Worm (Caenorhabditis elegans) whole organism, young adult: ENCODE measurements around the gene C35D10.8.

ENCODE experiments used
- B0019.2 ChIP-seq: fragments of 200-800 bp; sonication (Bioruptor generic); conservative IDR thresholded peaks from 2 replicates; pipeline ENCODE4 v1.3.6; 2022; ENCODE audit warnings: missing genetic modification reagents, missing genetic modification characterization, missing compliant biosample characterization
- B0261.1 ChIP-seq: sonication (generic microtip); optimal IDR thresholded peaks from 2 replicates; lab custom pipeline; 2016; ENCODE audit warnings: mild to moderate bottlenecking, missing genetic modification characterization, moderate library complexity, missing compliant biosample characterization
- B0336.3 ChIP-seq: fragments of 200-800 bp; sonication (Bioruptor generic); IDR thresholded peaks from 2 replicates; pipeline ENCODE4 v1.3.6; 2022; ENCODE audit warnings: missing genetic modification characterization, missing compliant biosample characterization
- F22D6.2 ChIP-seq: sonication (generic microtip); optimal IDR thresholded peaks from 2 replicates; lab custom pipeline; 2016; ENCODE audit warnings: mild to moderate bottlenecking, missing genetic modification characterization, missing compliant biosample characterization
- F37B4.10 ChIP-seq: fragments of 200-800 bp; sonication (Bioruptor generic); IDR thresholded peaks from 2 replicates; pipeline ENCODE4 v1.3.6; 2022; ENCODE audit warnings: missing genetic modification characterization, missing compliant biosample characterization
- F52B5.7 ChIP-seq: sonication (generic microtip); optimal IDR thresholded peaks from 2 replicates; lab custom pipeline; 2016; ENCODE audit warnings: mild to moderate bottlenecking, missing genetic modification characterization, missing compliant biosample characterization
- Y53F4B.3 ChIP-seq: fragments of 200-800 bp; sonication (Bioruptor generic); IDR thresholded peaks from 2 replicates; pipeline ENCODE4 v1.3.6; 2022; ENCODE audit warnings: missing genetic modification reagents, missing genetic modification characterization, missing compliant biosample characterization
- Y53G8AR.9 ChIP-seq: fragments of 200-800 bp; sonication (Bioruptor generic); conservative IDR thresholded peaks from 2 replicates; pipeline ENCODE4 v1.3.6; 2022; ENCODE audit warnings: missing genetic modification reagents, missing genetic modification characterization, missing compliant biosample characterization
- Y56A3A.18 ChIP-seq: fragments of 200-800 bp; sonication (Bioruptor generic); IDR thresholded peaks from 2 replicates; pipeline ENCODE4 v1.3.6; 2022; ENCODE audit warnings: missing genetic modification reagents, missing genetic modification characterization, missing compliant biosample characterization
- Y67H2A.10 ChIP-seq: fragments of 200-800 bp; sonication (Bioruptor generic); conservative IDR thresholded peaks from 2 replicates; pipeline ENCODE4 v1.3.6; 2022; ENCODE audit warnings: missing genetic modification reagents, missing genetic modification characterization, missing compliant biosample characterization
- Y95B8A.8 ChIP-seq: fragments of 200-800 bp; sonication (Bioruptor generic); IDR thresholded peaks from 2 replicates; pipeline ENCODE4 v1.3.6; 2022; ENCODE audit warnings: missing genetic modification reagents, missing genetic modification characterization, missing compliant biosample characterization
- akir-1 ChIP-seq: fragments of 200-800 bp; sonication (Bioruptor generic); optimal IDR thresholded peaks from 2 replicates; lab custom pipeline; 2018; ENCODE audit warnings: mild to moderate bottlenecking, missing genetic modification characterization, moderate library complexity, missing compliant biosample characterization
- aptf-2 ChIP-seq: fragments of 200-800 bp; sonication (Bioruptor generic); conservative IDR thresholded peaks from 2 replicates; pipeline ENCODE4 v1.3.6; 2022; ENCODE audit warnings: missing genetic modification reagents, missing genetic modification characterization, missing compliant biosample characterization
- atf-7 ChIP-seq: sonication (generic microtip); optimal IDR thresholded peaks from 2 replicates; lab custom pipeline; 2017; ENCODE audit warnings: mild to moderate bottlenecking, missing genetic modification characterization, missing compliant biosample characterization
- athp-1 ChIP-seq: sonication (generic microtip); optimal IDR thresholded peaks from 2 replicates; lab custom pipeline; 2017; ENCODE audit warnings: mild to moderate bottlenecking, missing genetic modification characterization, missing compliant biosample characterization
- attf-5 ChIP-seq: fragments of 200-800 bp; sonication (Bioruptor generic); optimal IDR thresholded peaks from 2 replicates; lab custom pipeline; 2018; ENCODE audit warnings: mild to moderate bottlenecking, missing genetic modification characterization, missing compliant biosample characterization
- ccch-3 ChIP-seq: fragments of 200-800 bp; sonication (Bioruptor generic); optimal IDR thresholded peaks from 2 replicates; lab custom pipeline; 2018; ENCODE audit warnings: mild to moderate bottlenecking, missing genetic modification characterization, missing compliant biosample characterization
- cebp-1 ChIP-seq, 2 experiments: fragments of 200-800 bp in 1 of 2; sonication (Bioruptor generic) in 1 of 2; sonication (generic microtip) in 1 of 2; IDR thresholded peaks in 1 of 2; optimal IDR thresholded peaks in 1 of 2; 2 replicates each; pipeline versions ENCODE4 v1.3.6 to Lab custom; 2017 to 2022; ENCODE audit warnings: missing compliant biosample characterization in 2 of 2, missing genetic modification characterization in 2 of 2, mild to moderate bottlenecking in 1 of 2, missing genetic modification reagents in 1 of 2, moderate library complexity in 1 of 2
- ceh-40 ChIP-seq: fragments of 200-800 bp; sonication (Bioruptor generic); IDR thresholded peaks from 2 replicates; pipeline ENCODE4 v1.3.6; 2022; ENCODE audit warnings: missing genetic modification characterization, missing compliant biosample characterization
- ceh-91 ChIP-seq: fragments of 200-800 bp; sonication (Bioruptor generic); IDR thresholded peaks from 2 replicates; pipeline ENCODE4 v1.3.6; 2022; ENCODE audit warnings: missing genetic modification reagents, missing genetic modification characterization, missing compliant biosample characterization
- die-1 ChIP-seq: sonication (generic microtip); optimal IDR thresholded peaks from 2 replicates; lab custom pipeline; 2016; ENCODE audit warnings: missing genotype, mild to moderate bottlenecking, missing genetic modification characterization, missing compliant biosample characterization
- dox-1 ChIP-seq: fragments of 200-800 bp; sonication (Bioruptor generic); IDR thresholded peaks from 2 replicates; pipeline ENCODE4 v1.3.6; 2022; ENCODE audit warnings: missing genetic modification reagents, missing genetic modification characterization, missing compliant biosample characterization
- ekl-4 ChIP-seq: fragments of 200-800 bp; sonication (Bioruptor generic); IDR thresholded peaks from 2 replicates; pipeline ENCODE4 v1.3.6; 2022; ENCODE audit warnings: missing genetic modification reagents, missing genetic modification characterization, missing compliant biosample characterization
- him-1 ChIP-seq: sonication (generic microtip); optimal IDR thresholded peaks from 2 replicates; lab custom pipeline; 2016; ENCODE audit warnings: missing genotype, missing genetic modification reagents, missing genetic modification characterization, missing compliant biosample characterization
- hlh-12 ChIP-seq: sonication (generic microtip); optimal IDR thresholded peaks from 2 replicates; lab custom pipeline; 2016; ENCODE audit warnings: missing genetic modification characterization, missing compliant biosample characterization
- hmg-1.2 ChIP-seq: fragments of 200-800 bp; sonication (Bioruptor generic); IDR thresholded peaks from 2 replicates; pipeline ENCODE4 v1.3.6; 2022; ENCODE audit warnings: missing genetic modification reagents, missing genetic modification characterization, missing compliant biosample characterization
- lag-1 ChIP-seq: fragments of 200-800 bp; sonication (Bioruptor generic); IDR thresholded peaks from 2 replicates; pipeline ENCODE4 v1.3.6; 2022; ENCODE audit warnings: missing genetic modification reagents, missing genetic modification characterization, missing compliant biosample characterization
- madf-10 ChIP-seq: sonication (generic microtip); optimal IDR thresholded peaks from 2 replicates; lab custom pipeline; 2016; ENCODE audit warnings: mild to moderate bottlenecking, missing genetic modification characterization, missing compliant biosample characterization
- madf-3 ChIP-seq: fragments of 200-800 bp; sonication (Bioruptor generic); IDR thresholded peaks from 2 replicates; pipeline ENCODE4 v1.3.6; 2022; ENCODE audit warnings: missing genetic modification reagents, missing genetic modification characterization, missing compliant biosample characterization
- madf-6 ChIP-seq: fragments of 200-800 bp; sonication (Bioruptor generic); IDR thresholded peaks from 2 replicates; pipeline ENCODE4 v1.3.6; 2022; ENCODE audit warnings: missing genetic modification reagents, missing genetic modification characterization, missing compliant biosample characterization
- mcd-1 ChIP-seq: fragments of 200-800 bp; sonication (Bioruptor generic); IDR thresholded peaks from 2 replicates; pipeline ENCODE4 v1.3.6; 2022; ENCODE audit warnings: missing genetic modification reagents, missing genetic modification characterization, missing compliant biosample characterization
- mel-28 ChIP-seq: sonication (generic microtip); optimal IDR thresholded peaks from 2 replicates; lab custom pipeline; 2016; ENCODE audit warnings: borderline replicate concordance, mild to moderate bottlenecking, missing genetic modification characterization, missing compliant biosample characterization
- mes-4 ChIP-seq: sonication (generic microtip); optimal IDR thresholded peaks from 2 replicates; lab custom pipeline; 2016; ENCODE audit warnings: missing genotype, missing genetic modification characterization, missing compliant biosample characterization
- nhr-120 ChIP-seq: fragments of 200-800 bp; sonication (Bioruptor generic); IDR thresholded peaks from 2 replicates; pipeline ENCODE4 v1.3.6; 2022; ENCODE audit warnings: missing genetic modification characterization, missing compliant biosample characterization
- nhr-27 ChIP-seq: fragments of 200-800 bp; sonication (Bioruptor generic); optimal IDR thresholded peaks from 2 replicates; lab custom pipeline; 2018; ENCODE audit warnings: mild to moderate bottlenecking, missing genetic modification characterization, moderate library complexity, missing compliant biosample characterization
- rcor-1 ChIP-seq: fragments of 200-800 bp; sonication (Bioruptor generic); IDR thresholded peaks from 2 replicates; pipeline ENCODE4 v1.3.6; 2022; ENCODE audit warnings: missing genetic modification reagents, missing genetic modification characterization, missing compliant biosample characterization
- rec-8 ChIP-seq, 2 experiments: sonication (generic microtip); optimal IDR thresholded peaks; 2 replicates each; lab custom pipeline; 2016; ENCODE audit warnings: mild to moderate bottlenecking in 2 of 2, missing genetic modification characterization in 2 of 2, missing genetic modification reagents in 2 of 2, missing genotype in 2 of 2, missing biosample characterization in 1 of 2, missing compliant biosample characterization in 1 of 2, moderate library complexity in 1 of 2
- sea-2 ChIP-seq: fragments of 200-800 bp; sonication (Bioruptor generic); IDR thresholded peaks from 2 replicates; pipeline ENCODE4 v1.3.6; 2022; ENCODE audit warnings: missing genetic modification characterization, missing compliant biosample characterization
- snpc-1.1 ChIP-seq: sonication (generic microtip); optimal IDR thresholded peaks from 2 replicates; lab custom pipeline; 2017; ENCODE audit warnings: missing genetic modification characterization, mild to moderate bottlenecking, missing compliant biosample characterization, antibody characterized with exemption, moderate library complexity, missing genotype, missing genetic modification reagents; ENCODE audit not compliant: insufficient read depth
- snpc-3.4 ChIP-seq: sonication (generic microtip); optimal IDR thresholded peaks from 2 replicates; lab custom pipeline; 2017; ENCODE audit warnings: missing genetic modification characterization, mild to moderate bottlenecking, missing compliant biosample characterization, antibody characterized with exemption, moderate library complexity, missing genotype, missing genetic modification reagents
- snpc-4 ChIP-seq, 5 experiments: fragments of 150-350 bp in 1 of 5; sonication (generic microtip) in 4 of 5; optimal IDR thresholded peaks; 2 replicates each; lab custom pipeline; 2014 to 2018; ENCODE audit warnings: missing genetic modification characterization in 5 of 5, missing biosample characterization in 3 of 5, antibody characterized with exemption in 2 of 5, mild to moderate bottlenecking in 2 of 5, missing compliant biosample characterization in 2 of 5, missing genotype in 2 of 5, moderate library complexity in 2 of 5, missing genetic modification reagents in 1 of 5
- xnd-1 ChIP-seq: sonication (generic microtip); optimal IDR thresholded peaks from 2 replicates; lab custom pipeline; 2016; ENCODE audit warnings: missing genotype, missing genetic modification reagents, missing genetic modification characterization, missing compliant biosample characterization
- zfh-2 ChIP-seq: fragments of 200-800 bp; sonication (Bioruptor generic); conservative IDR thresholded peaks from 2 replicates; pipeline ENCODE4 v1.3.6; 2022; ENCODE audit warnings: missing genetic modification reagents, missing genetic modification characterization, missing compliant biosample characterization
- ztf-22 ChIP-seq: fragments of 200-800 bp; sonication (Bioruptor generic); optimal IDR thresholded peaks from 2 replicates; lab custom pipeline; 2018; ENCODE audit warnings: mild to moderate bottlenecking, missing genetic modification characterization, moderate library complexity, missing compliant biosample characterization
- ztf-26 ChIP-seq: sonication (generic microtip); optimal IDR thresholded peaks from 2 replicates; lab custom pipeline; 2017; ENCODE audit warnings: missing genetic modification characterization, missing compliant biosample characterization
- ztf-28 ChIP-seq: fragments of 200-800 bp; sonication (Bioruptor generic); IDR thresholded peaks from 2 replicates; pipeline ENCODE4 v1.3.6; 2022; ENCODE audit warnings: missing genetic modification reagents, missing genetic modification characterization, missing compliant biosample characterization
- ztf-3 ChIP-seq: fragments of 200-800 bp; sonication (Bioruptor generic); optimal IDR thresholded peaks from 2 replicates; lab custom pipeline; 2018; ENCODE audit warnings: mild to moderate bottlenecking, missing genetic modification characterization, missing compliant biosample characterization

C35D10.8 gene

ce11 chrIII:4899728-4900127, 44.7 kb downstream of the C35D10.8 start (continued):
- TF ChIP-seq snpc-4 (GFP tag; optimal IDR thresholded peaks at IDR 0.05; lab: Kevin White, UChicago) (peak; percentile 69), snpc-4 (tag; optimal IDR thresholded peaks at IDR 0.05; lab: Kevin White, UChicago) (peak; percentile 77 to 91 (median 82)), ztf-28 (GFP tag; lab: Robert Waterston, UW) (peak; percentile 86), hmg-1.2 (GFP tag; lab: Robert Waterston, UW) (peak; percentile 95), mcd-1 (GFP tag; lab: Robert Waterston, UW) (peak; percentile 97), him-1 (tag; lab: Kevin White, UChicago) (no peak), snpc-3.4 (no peak), madf-3 (GFP tag; lab: Robert Waterston, UW) (peak; percentile 95), die-1 (tag; lab: Kevin White, UChicago) (peak; percentile 91), madf-10 (tag; lab: Kevin White, UChicago) (peak; percentile 95), lag-1 (GFP tag; lab: Robert Waterston, UW) (peak; percentile 86; the same call in 1 of the 2 replicates), ztf-22 (GFP tag; lab: Kevin White, UChicago) (peak; percentile 99), sea-2 (GFP tag; lab: Robert Waterston, UW) (peak; percentile 97), mel-28 (tag; lab: Kevin White, UChicago) (peak; percentile 48), Y95B8A.8 (GFP tag; lab: Robert Waterston, UW) (peak; percentile 96), nhr-27 (tag; lab: Kevin White, UChicago) (peak; percentile 80), B0019.2 (peak; percentile 71), ztf-3 (peak; percentile 98), B0261.1 (tag; lab: Kevin White, UChicago) (peak; percentile 37), Y67H2A.10 (GFP tag; lab: Robert Waterston, UW) (peak; percentile 89), nhr-120 (no peak), F37B4.10 (GFP tag; lab: Robert Waterston, UW) (peak; percentile 94), ccch-3 (GFP tag; lab: Kevin White, UChicago) (no peak), zfh-2 (GFP tag; lab: Robert Waterston, UW) (peak; percentile 100), rcor-1 (GFP tag; lab: Robert Waterston, UW) (peak; percentile 96), Y53G8AR.9 (GFP tag; lab: Robert Waterston, UW) (peak; percentile 96), Y56A3A.18 (GFP tag; lab: Robert Waterston, UW) (peak; percentile 88), Y53F4B.3 (GFP tag; lab: Robert Waterston, UW) (no peak), xnd-1 (tag; lab: Kevin White, UChicago) (no peak), F22D6.2 (tag; lab: Kevin White, UChicago) (peak; percentile 93), aptf-2 (GFP tag; lab: Robert Waterston, UW) (peak; percentile 73; the same call in 1 of the 2 replicates), athp-1 (tag; lab: Kevin White, UChicago) (peak; percentile 96), snpc-1.1 (no peak), atf-7 (tag; lab: Kevin White, UChicago) (peak; percentile 100), ceh-91 (GFP tag; lab: Robert Waterston, UW) (peak; percentile 64), rec-8 (tag; optimal IDR thresholded peaks at IDR 0.05; lab: Kevin White, UChicago) (no peak), dox-1 (GFP tag; lab: Robert Waterston, UW) (peak; percentile 99), ceh-40 (no peak), B0336.3 (GFP tag; lab: Robert Waterston, UW) (peak; percentile 100), cebp-1 (GFP tag; IDR thresholded peaks at IDR 0.05; lab: Robert Waterston, UW) (peak; percentile 87), cebp-1 (tag; optimal IDR thresholded peaks at IDR 0.05; lab: Kevin White, UChicago) (peak; percentile 98), madf-6 (GFP tag; lab: Robert Waterston, UW) (peak; percentile 78), hlh-12 (no peak), ztf-26 (tag; lab: Kevin White, UChicago) (peak; percentile 99), ekl-4 (GFP tag; lab: Robert Waterston, UW) (peak; percentile 98), F52B5.7 (tag; lab: Kevin White, UChicago) (peak; percentile 95), akir-1 (GFP tag; lab: Kevin White, UChicago) (peak; percentile 86), attf-5 (peak; percentile 99), mes-4 (tag; lab: Kevin White, UChicago) (no peak)
